Worm (Caenorhabditis elegans) whole organism, L2 larva: ENCODE data around the gene srh-204.

Experiments used
- C34F6.9 ChIP-seq: fragments of 150-350 bp; optimal IDR thresholded peaks from 2 replicates; lab custom pipeline; 2014; ENCODE audit warnings: missing biosample characterization, missing genetic modification characterization
- F13H6.1 ChIP-seq: sonication (generic microtip); optimal IDR thresholded peaks from 2 replicates; lab custom pipeline; 2016; ENCODE audit warnings: missing genetic modification characterization, missing compliant biosample characterization
- R02D3.7 ChIP-seq: fragments of 150-350 bp; optimal IDR thresholded peaks from 2 replicates; lab custom pipeline; 2014; ENCODE audit warnings: missing biosample characterization, missing genetic modification characterization
- Y55F3AM.14 ChIP-seq: fragments of 200-800 bp; sonication (Bioruptor generic); optimal IDR thresholded peaks from 2 replicates; lab custom pipeline; 2018; ENCODE audit warnings: mild to moderate bottlenecking, missing genetic modification characterization, missing compliant biosample characterization
- alr-1 ChIP-seq: fragments of 150-350 bp; optimal IDR thresholded peaks from 2 replicates; lab custom pipeline; 2014; ENCODE audit warnings: missing biosample characterization, missing genetic modification characterization
- aly-2 ChIP-seq: fragments of 150-350 bp; optimal IDR thresholded peaks from 2 replicates; lab custom pipeline; 2014; ENCODE audit warnings: missing biosample characterization, missing genetic modification characterization
- blmp-1 ChIP-seq: sonication (generic microtip); optimal IDR thresholded peaks from 2 replicates; lab custom pipeline; 2017; ENCODE audit warnings: missing genetic modification characterization, mild to moderate bottlenecking, missing compliant biosample characterization, antibody characterized with exemption, moderate library complexity; ENCODE audit not compliant: insufficient read depth
- ceh-16 ChIP-seq: fragments of 150-350 bp; optimal IDR thresholded peaks from 2 replicates; lab custom pipeline; 2014; ENCODE audit warnings: missing biosample characterization, missing genetic modification characterization
- ceh-82 ChIP-seq: fragments of 150-350 bp; optimal IDR thresholded peaks from 2 replicates; lab custom pipeline; 2014; ENCODE audit warnings: missing biosample characterization, missing genetic modification characterization
- crh-2 ChIP-seq: sonication (generic microtip); optimal IDR thresholded peaks from 2 replicates; lab custom pipeline; 2017; ENCODE audit warnings: missing biosample characterization, missing genetic modification characterization
- dmd-4 ChIP-seq: sonication (generic microtip); optimal IDR thresholded peaks from 2 replicates; lab custom pipeline; 2017; ENCODE audit warnings: missing biosample characterization, missing genetic modification characterization
- egl-27 ChIP-seq: sonication (generic microtip); optimal IDR thresholded peaks from 3 replicates; lab custom pipeline; 2017; ENCODE audit warnings: missing biosample characterization, missing genetic modification reagents, missing genetic modification characterization
- elt-1 ChIP-seq: fragments of 150-350 bp; optimal IDR thresholded peaks from 2 replicates; lab custom pipeline; 2014; ENCODE audit warnings: missing biosample characterization, missing genetic modification characterization
- elt-3 ChIP-seq: sonication (generic microtip); optimal IDR thresholded peaks from 2 replicates; lab custom pipeline; 2017; ENCODE audit warnings: missing biosample characterization, missing genetic modification characterization
- gmeb-1 ChIP-seq: fragments of 150-350 bp; optimal IDR thresholded peaks from 2 replicates; lab custom pipeline; 2014; ENCODE audit warnings: missing biosample characterization, missing genetic modification characterization
- lin-11 ChIP-seq: fragments of 150-350 bp; sonication (generic microtip); optimal IDR thresholded peaks from 2 replicates; lab custom pipeline; 2014; ENCODE audit warnings: missing biosample characterization, missing genetic modification characterization, inconsistent platforms, mixed read lengths
- lin-39 ChIP-seq: fragments of 150-350 bp; optimal IDR thresholded peaks from 2 replicates; lab custom pipeline; 2014; ENCODE audit warnings: missing biosample characterization, missing genetic modification reagents, missing genetic modification characterization
- mab-5 ChIP-seq: fragments of 150-350 bp; optimal IDR thresholded peaks from 2 replicates; lab custom pipeline; 2014; ENCODE audit warnings: missing biosample characterization, missing genetic modification characterization
- mbf-1 ChIP-seq: sonication (generic microtip); optimal IDR thresholded peaks from 2 replicates; lab custom pipeline; 2017; ENCODE audit warnings: missing biosample characterization, missing genetic modification characterization
- mdl-1 ChIP-seq, 2 experiments: fragments of 150-350 bp in 1 of 2; sonication (generic microtip) in 1 of 2; optimal IDR thresholded peaks; 2 replicates each; lab custom pipeline; 2017; ENCODE audit warnings: missing biosample characterization in 2 of 2, missing genetic modification characterization in 2 of 2
- nhr-10 ChIP-seq: sonication (generic microtip); optimal IDR thresholded peaks from 2 replicates; lab custom pipeline; 2017; ENCODE audit warnings: missing biosample characterization, missing genetic modification characterization
- nhr-12 ChIP-seq: fragments of 150-350 bp; optimal IDR thresholded peaks from 2 replicates; lab custom pipeline; 2014; ENCODE audit warnings: missing biosample characterization, missing genetic modification characterization
- nhr-129 ChIP-seq: fragments of 150-350 bp; optimal IDR thresholded peaks from 2 replicates; lab custom pipeline; 2014; ENCODE audit warnings: missing biosample characterization, missing genetic modification characterization
- nhr-21 ChIP-seq: fragments of 150-350 bp; optimal IDR thresholded peaks from 2 replicates; lab custom pipeline; 2014; ENCODE audit warnings: missing biosample characterization, missing genetic modification characterization
- nhr-23 ChIP-seq: fragments of 150-350 bp; optimal IDR thresholded peaks from 2 replicates; lab custom pipeline; 2014; ENCODE audit warnings: missing biosample characterization, missing genetic modification reagents, missing genetic modification characterization
- nhr-237 ChIP-seq: fragments of 150-350 bp; optimal IDR thresholded peaks from 2 replicates; lab custom pipeline; 2014; ENCODE audit warnings: missing biosample characterization, missing genetic modification characterization
- nhr-25 ChIP-seq: fragments of 150-350 bp; sonication (generic microtip); optimal IDR thresholded peaks from 3 replicates; lab custom pipeline; 2014; ENCODE audit warnings: missing biosample characterization, missing genetic modification characterization
- peb-1 ChIP-seq: fragments of 150-350 bp; optimal IDR thresholded peaks from 2 replicates; lab custom pipeline; 2014; ENCODE audit warnings: missing biosample characterization, missing genetic modification characterization
- sem-4 ChIP-seq: fragments of 150-350 bp; optimal IDR thresholded peaks from 2 replicates; lab custom pipeline; 2014; ENCODE audit warnings: missing biosample characterization, missing genetic modification reagents, missing genetic modification characterization
- sma-3 ChIP-seq: sonication (generic microtip); optimal IDR thresholded peaks from 2 replicates; lab custom pipeline; 2016; ENCODE audit warnings: missing genetic modification reagents, missing genetic modification characterization, missing compliant biosample characterization
- sma-9 ChIP-seq, 2 experiments: fragments of 150-350 bp in 1 of 2; sonication (generic microtip) in 1 of 2; optimal IDR thresholded peaks; 2 replicates each; lab custom pipeline; 2014 to 2016; ENCODE audit warnings: missing genetic modification characterization in 2 of 2, mild to moderate bottlenecking in 1 of 2, missing biosample characterization in 1 of 2, missing compliant biosample characterization in 1 of 2, missing genetic modification reagents in 1 of 2, moderate library complexity in 1 of 2
- snpc-4 ChIP-seq: fragments of 150-350 bp; optimal IDR thresholded peaks from 2 replicates; lab custom pipeline; 2014; ENCODE audit warnings: missing biosample characterization, missing genetic modification characterization
- unc-39 ChIP-seq: fragments of 150-350 bp; optimal IDR thresholded peaks from 2 replicates; lab custom pipeline; 2014; ENCODE audit warnings: missing biosample characterization, missing genetic modification characterization
- unc-62 ChIP-seq: fragments of 150-350 bp; optimal IDR thresholded peaks from 2 replicates; lab custom pipeline; 2014; ENCODE audit warnings: missing biosample characterization, missing genetic modification reagents, missing genetic modification characterization
- ztf-4 ChIP-seq: fragments of 150-350 bp; optimal IDR thresholded peaks from 2 replicates; lab custom pipeline; 2014; ENCODE audit warnings: missing biosample characterization, missing genetic modification characterization

srh-204 gene

ce11 chrV:4261385-4261784 lies 21.2 kb upstream of the srh-204 start:
- TF ChIP-seq R02D3.7 (tag; lab: Kevin White, UChicago) (no peak), dmd-4 (tag; lab: Kevin White, UChicago) (no peak), sma-3 (GFP tag; lab: Kevin White, UChicago) (no peak), F13H6.1 (tag; lab: Kevin White, UChicago) (no peak), gmeb-1 (no peak), nhr-23 (tag; lab: Kevin White, UChicago) (no peak), C34F6.9 (tag; lab: Kevin White, UChicago) (no peak), nhr-25 (tag; lab: Kevin White, UChicago) (no peak), lin-39 (tag; lab: Kevin White, UChicago) (no peak), ceh-16 (no peak), peb-1 (tag; lab: Kevin White, UChicago) (no peak), alr-1 (tag; lab: Kevin White, UChicago) (no peak), Y55F3AM.14 (GFP tag; lab: Kevin White, UChicago) (no peak), elt-1 (tag; lab: Kevin White, UChicago) (no peak), crh-2 (no peak)

ce11 chrV:4260090-4260489 lies 19.9 kb upstream of the srh-204 start, which contains the start of gene srt-3:
Gene srt-3, minus strand, starts transcription at chrV:4260190.
- TF ChIP-seq mdl-1 (tag; optimal IDR thresholded peaks at IDR 0.05; lab: Kevin White, UChicago): no peak
- TF ChIP-seq peb-1 (tag; lab: Kevin White, UChicago): no peak
- TF ChIP-seq R02D3.7 (tag; lab: Kevin White, UChicago): no peak
- no peak for TF ChIP-seq ceh-82 (tag; lab: Kevin White, UChicago)
- no peak for TF ChIP-seq nhr-21 (tag; lab: Kevin White, UChicago)
- no peak for TF ChIP-seq sma-3 (GFP tag; lab: Kevin White, UChicago)
- no peak for TF ChIP-seq elt-3 (tag; lab: Kevin White, UChicago)
- TF ChIP-seq nhr-23 (tag; lab: Kevin White, UChicago): no peak
- TF ChIP-seq nhr-10 (tag; lab: Kevin White, UChicago): no peak
- TF ChIP-seq nhr-12: no peak
- no peak for TF ChIP-seq blmp-1
- no peak for TF ChIP-seq crh-2
- TF ChIP-seq nhr-129 (tag; lab: Kevin White, UChicago): no peak
- TF ChIP-seq aly-2 (tag; lab: Kevin White, UChicago): no peak
- no peak for TF ChIP-seq dmd-4 (tag; lab: Kevin White, UChicago)
- no peak for TF ChIP-seq ztf-4 (tag; lab: Kevin White, UChicago)
- TF ChIP-seq unc-39 (tag; lab: Kevin White, UChicago): no peak
- TF ChIP-seq, all 48 proteins: peak for 0

- TF ChIP-seq lin-11: no peak
- TF ChIP-seq mbf-1 (tag; lab: Kevin White, UChicago): no peak
- TF ChIP-seq unc-62: no peak
- TF ChIP-seq egl-27 (tag; lab: Kevin White, UChicago): no peak
- TF ChIP-seq nhr-237: no peak
- no peak for TF ChIP-seq nhr-23 (tag; lab: Kevin White, UChicago)
- no peak for TF ChIP-seq mdl-1 (tag; optimal IDR thresholded peaks at IDR 0.05; lab: Kevin White, UChicago)
Measured at ce11 chrV:4256474-4256873, 16.3 kb upstream of the srh-204 start, which contains the start of gene srt-14. Gene srt-14, minus strand, starts transcription at chrV:4256574.

- TF ChIP-seq mab-5 (no peak), snpc-4 (tag; lab: Kevin White, UChicago) (no peak), blmp-1 (no peak), nhr-23 (tag; lab: Kevin White, UChicago) (no peak), sma-9 (GFP tag; optimal IDR thresholded peaks at IDR 0.05; lab: Kevin White, UChicago) (no peak), sma-9 (tag; optimal IDR thresholded peaks at IDR 0.05; lab: Kevin White, UChicago) (no peak), nhr-21 (tag; lab: Kevin White, UChicago) (no peak), lin-39 (tag; lab: Kevin White, UChicago) (no peak), nhr-10 (tag; lab: Kevin White, UChicago) (no peak), nhr-237 (no peak)
Measured at ce11 chrV:4250047-4250446, 9.9 kb upstream of the srh-204 start, which contains the start of gene srt-13. Gene srt-13, minus strand, starts transcription at chrV:4250147.

- TF ChIP-seq F13H6.1 (tag; lab: Kevin White, UChicago) (no peak), nhr-237 (no peak), egl-27 (tag; lab: Kevin White, UChicago) (no peak), elt-1 (tag; lab: Kevin White, UChicago) (no peak), sem-4 (tag; lab: Kevin White, UChicago) (no peak), Y55F3AM.14 (GFP tag; lab: Kevin White, UChicago) (no peak), dmd-4 (tag; lab: Kevin White, UChicago) (no peak)
Measured at ce11 chrV:4248359-4248758, 8.2 kb upstream of the srh-204 start.
